Worm (Caenorhabditis elegans) whole organism, young adult: Measurements from ENCODE around the gene ceh-39.

Experiments
- B0035.1 ChIP-seq: sonication (generic microtip); optimal IDR thresholded peaks from 2 replicates; lab custom pipeline; 2016; ENCODE audit warnings: missing genetic modification characterization, mild to moderate bottlenecking, missing compliant biosample characterization, missing genotype, missing genetic modification reagents
- B0261.1 ChIP-seq: sonication (generic microtip); optimal IDR thresholded peaks from 2 replicates; lab custom pipeline; 2016; ENCODE audit warnings: mild to moderate bottlenecking, missing genetic modification characterization, moderate library complexity, missing compliant biosample characterization
- F10E7.11 ChIP-seq: sonication (generic microtip); optimal IDR thresholded peaks from 2 replicates; lab custom pipeline; 2017; ENCODE audit warnings: mild to moderate bottlenecking, missing genetic modification characterization, moderate library complexity, missing compliant biosample characterization
- F22D6.2 ChIP-seq: sonication (generic microtip); optimal IDR thresholded peaks from 2 replicates; lab custom pipeline; 2016; ENCODE audit warnings: mild to moderate bottlenecking, missing genetic modification characterization, missing compliant biosample characterization
- F39B2.1 ChIP-seq: fragments of 200-800 bp; sonication (Bioruptor generic); IDR thresholded peaks from 2 replicates; pipeline ENCODE4 v1.3.6; 2022; ENCODE audit warnings: missing genetic modification reagents, missing genetic modification characterization, missing compliant biosample characterization
- F52B5.7 ChIP-seq: sonication (generic microtip); optimal IDR thresholded peaks from 2 replicates; lab custom pipeline; 2016; ENCODE audit warnings: mild to moderate bottlenecking, missing genetic modification characterization, missing compliant biosample characterization
- F57C9.4 ChIP-seq: sonication (generic microtip); optimal IDR thresholded peaks from 2 replicates; lab custom pipeline; 2017; ENCODE audit warnings: mild to moderate bottlenecking, missing genetic modification characterization, missing compliant biosample characterization
- K12H6.12 ChIP-seq: fragments of 200-800 bp; sonication (Bioruptor generic); optimal IDR thresholded peaks from 2 replicates; lab custom pipeline; 2018; ENCODE audit warnings: mild to moderate bottlenecking, missing genetic modification characterization, missing compliant biosample characterization
- T07F8.4 ChIP-seq: sonication (generic microtip); optimal IDR thresholded peaks from 2 replicates; lab custom pipeline; 2016; ENCODE audit warnings: mild to moderate bottlenecking, missing genetic modification characterization, moderate library complexity, missing compliant biosample characterization
- Y53F4B.3 ChIP-seq: fragments of 200-800 bp; sonication (Bioruptor generic); IDR thresholded peaks from 2 replicates; pipeline ENCODE4 v1.3.6; 2022; ENCODE audit warnings: missing genetic modification reagents, missing genetic modification characterization, missing compliant biosample characterization
- aptf-3 ChIP-seq: fragments of 200-800 bp; sonication (Bioruptor generic); IDR thresholded peaks from 2 replicates; pipeline ENCODE4 v1.3.6; 2022; ENCODE audit warnings: missing genetic modification characterization, missing compliant biosample characterization
- atf-7 ChIP-seq: sonication (generic microtip); optimal IDR thresholded peaks from 2 replicates; lab custom pipeline; 2017; ENCODE audit warnings: mild to moderate bottlenecking, missing genetic modification characterization, missing compliant biosample characterization
- attf-3 ChIP-seq: fragments of 200-800 bp; sonication (Bioruptor generic); conservative IDR thresholded peaks from 2 replicates; pipeline ENCODE4 v1.3.6; 2022; ENCODE audit warnings: missing genetic modification reagents, missing genetic modification characterization, missing compliant biosample characterization
- attf-5 ChIP-seq: fragments of 200-800 bp; sonication (Bioruptor generic); optimal IDR thresholded peaks from 2 replicates; lab custom pipeline; 2018; ENCODE audit warnings: mild to moderate bottlenecking, missing genetic modification characterization, missing compliant biosample characterization
- attf-6 ChIP-seq: fragments of 200-800 bp; sonication (Bioruptor generic); IDR thresholded peaks from 2 replicates; pipeline ENCODE4 v1.3.6; 2022; ENCODE audit warnings: missing genetic modification reagents, missing genetic modification characterization, missing compliant biosample characterization
- ccch-3 ChIP-seq: fragments of 200-800 bp; sonication (Bioruptor generic); optimal IDR thresholded peaks from 2 replicates; lab custom pipeline; 2018; ENCODE audit warnings: mild to moderate bottlenecking, missing genetic modification characterization, missing compliant biosample characterization
- ceh-100 ChIP-seq: fragments of 200-800 bp; sonication (Bioruptor generic); IDR thresholded peaks from 2 replicates; pipeline ENCODE4 v1.3.6; 2022; ENCODE audit warnings: missing genetic modification reagents, missing genetic modification characterization, missing compliant biosample characterization
- ceh-91 ChIP-seq: fragments of 200-800 bp; sonication (Bioruptor generic); IDR thresholded peaks from 2 replicates; pipeline ENCODE4 v1.3.6; 2022; ENCODE audit warnings: missing genetic modification reagents, missing genetic modification characterization, missing compliant biosample characterization
- dpff-1 ChIP-seq: sonication (generic microtip); optimal IDR thresholded peaks from 2 replicates; lab custom pipeline; 2017; ENCODE audit warnings: mild to moderate bottlenecking, missing genetic modification characterization, missing compliant biosample characterization
- efl-1 ChIP-seq: fragments of 150-350 bp; optimal IDR thresholded peaks from 2 replicates; lab custom pipeline; 2014; ENCODE audit warnings: missing biosample characterization, missing genetic modification reagents, missing genetic modification characterization
- egl-18 ChIP-seq: fragments of 200-800 bp; sonication (Bioruptor generic); IDR thresholded peaks from 2 replicates; pipeline ENCODE4 v1.3.6; 2022; ENCODE audit warnings: missing genetic modification reagents, missing genetic modification characterization, missing compliant biosample characterization
- ekl-4 ChIP-seq: fragments of 200-800 bp; sonication (Bioruptor generic); IDR thresholded peaks from 2 replicates; pipeline ENCODE4 v1.3.6; 2022; ENCODE audit warnings: missing genetic modification reagents, missing genetic modification characterization, missing compliant biosample characterization
- him-1 ChIP-seq: sonication (generic microtip); optimal IDR thresholded peaks from 2 replicates; lab custom pipeline; 2016; ENCODE audit warnings: missing genotype, missing genetic modification reagents, missing genetic modification characterization, missing compliant biosample characterization
- hlh-26 ChIP-seq: fragments of 200-800 bp; sonication (Bioruptor generic); conservative IDR thresholded peaks from 2 replicates; pipeline ENCODE4 v1.3.6; 2022; ENCODE audit warnings: missing genetic modification reagents, missing genetic modification characterization, missing compliant biosample characterization
- hmg-1.2 ChIP-seq: fragments of 200-800 bp; sonication (Bioruptor generic); IDR thresholded peaks from 2 replicates; pipeline ENCODE4 v1.3.6; 2022; ENCODE audit warnings: missing genetic modification reagents, missing genetic modification characterization, missing compliant biosample characterization
- hmg-20 ChIP-seq: fragments of 200-800 bp; sonication (Bioruptor generic); IDR thresholded peaks from 2 replicates; pipeline ENCODE4 v1.3.6; 2022; ENCODE audit warnings: missing genetic modification reagents, missing genetic modification characterization, missing compliant biosample characterization
- hrde-1 ChIP-seq: sonication (generic microtip); optimal IDR thresholded peaks from 2 replicates; lab custom pipeline; 2016; ENCODE audit warnings: missing genetic modification characterization, mild to moderate bottlenecking, missing compliant biosample characterization, moderate library complexity, missing genotype, missing genetic modification reagents, borderline replicate concordance
- let-607 ChIP-seq, 2 experiments: fragments of 200-800 bp in 1 of 2; sonication (Bioruptor generic) in 1 of 2; sonication (generic microtip) in 1 of 2; optimal IDR thresholded peaks; 2 replicates each; lab custom pipeline; 2016 to 2018; ENCODE audit warnings: mild to moderate bottlenecking in 2 of 2, missing compliant biosample characterization in 2 of 2, missing genetic modification characterization in 2 of 2, moderate library complexity in 2 of 2, missing genotype in 1 of 2
- lin-40 ChIP-seq: sonication (generic microtip); optimal IDR thresholded peaks from 2 replicates; lab custom pipeline; 2016; ENCODE audit warnings: missing genetic modification characterization, mild to moderate bottlenecking, missing compliant biosample characterization, missing genotype, missing genetic modification reagents
- lin-54 ChIP-seq: fragments of 200-800 bp; sonication (Bioruptor generic); optimal IDR thresholded peaks from 2 replicates; lab custom pipeline; 2018; ENCODE audit warnings: mild to moderate bottlenecking, missing genetic modification characterization, missing compliant biosample characterization
- madf-10 ChIP-seq: sonication (generic microtip); optimal IDR thresholded peaks from 2 replicates; lab custom pipeline; 2016; ENCODE audit warnings: mild to moderate bottlenecking, missing genetic modification characterization, missing compliant biosample characterization
- madf-6 ChIP-seq: fragments of 200-800 bp; sonication (Bioruptor generic); IDR thresholded peaks from 2 replicates; pipeline ENCODE4 v1.3.6; 2022; ENCODE audit warnings: missing genetic modification reagents, missing genetic modification characterization, missing compliant biosample characterization
- madf-8 ChIP-seq: fragments of 200-800 bp; sonication (Bioruptor generic); conservative IDR thresholded peaks from 2 replicates; pipeline ENCODE4 v1.3.6; 2022; ENCODE audit warnings: missing genetic modification reagents, missing genetic modification characterization, missing compliant biosample characterization
- mes-4 ChIP-seq: sonication (generic microtip); optimal IDR thresholded peaks from 2 replicates; lab custom pipeline; 2016; ENCODE audit warnings: missing genotype, missing genetic modification characterization, missing compliant biosample characterization
- nfya-1 ChIP-seq: sonication (generic microtip); optimal IDR thresholded peaks from 2 replicates; lab custom pipeline; 2017; ENCODE audit warnings: antibody characterized with exemption, missing compliant biosample characterization, missing genetic modification characterization, borderline replicate concordance; ENCODE audit not compliant: insufficient read depth
- pbrm-1 ChIP-seq: fragments of 200-800 bp; sonication (Bioruptor generic); IDR thresholded peaks from 2 replicates; pipeline ENCODE4 v1.3.6; 2022; ENCODE audit warnings: missing genetic modification reagents, missing genetic modification characterization, missing compliant biosample characterization
- rec-8 ChIP-seq, 2 experiments: sonication (generic microtip); optimal IDR thresholded peaks; 2 replicates each; lab custom pipeline; 2016; ENCODE audit warnings: mild to moderate bottlenecking in 2 of 2, missing genetic modification characterization in 2 of 2, missing genetic modification reagents in 2 of 2, missing genotype in 2 of 2, missing biosample characterization in 1 of 2, missing compliant biosample characterization in 1 of 2, moderate library complexity in 1 of 2
- repo-1 ChIP-seq: sonication (generic microtip); optimal IDR thresholded peaks from 2 replicates; lab custom pipeline; 2017; ENCODE audit warnings: mild to moderate bottlenecking, missing genetic modification characterization, missing compliant biosample characterization
- rpc-1 ChIP-seq, 2 experiments: fragments of 150-350 bp in 1 of 2; sonication (generic microtip) in 1 of 2; optimal IDR thresholded peaks; 2 replicates each; lab custom pipeline; 2014 to 2018; ENCODE audit warnings: missing biosample characterization in 1 of 2, missing genetic modification characterization in 1 of 2, missing genetic modification reagents in 1 of 2, missing genotype in 1 of 2
- sea-2 ChIP-seq: fragments of 200-800 bp; sonication (Bioruptor generic); IDR thresholded peaks from 2 replicates; pipeline ENCODE4 v1.3.6; 2022; ENCODE audit warnings: missing genetic modification characterization, missing compliant biosample characterization
- snpc-1.1 ChIP-seq: sonication (generic microtip); optimal IDR thresholded peaks from 2 replicates; lab custom pipeline; 2017; ENCODE audit warnings: missing genetic modification characterization, mild to moderate bottlenecking, missing compliant biosample characterization, antibody characterized with exemption, moderate library complexity, missing genotype, missing genetic modification reagents; ENCODE audit not compliant: insufficient read depth
- snpc-1.3 ChIP-seq: sonication (generic microtip); optimal IDR thresholded peaks from 2 replicates; lab custom pipeline; 2017; ENCODE audit warnings: missing genetic modification characterization, mild to moderate bottlenecking, missing compliant biosample characterization, antibody characterized with exemption, moderate library complexity, missing genotype, missing genetic modification reagents; ENCODE audit not compliant: insufficient read depth
- somi-1 ChIP-seq: fragments of 200-800 bp; sonication (Bioruptor generic); optimal IDR thresholded peaks from 2 replicates; lab custom pipeline; 2018; ENCODE audit warnings: mild to moderate bottlenecking, missing genetic modification characterization, missing compliant biosample characterization
- unc-62 ChIP-seq: fragments of 150-350 bp; optimal IDR thresholded peaks from 2 replicates; lab custom pipeline; 2014; ENCODE audit warnings: missing biosample characterization, missing genetic modification reagents, missing genetic modification characterization
- zfh-2 ChIP-seq: fragments of 200-800 bp; sonication (Bioruptor generic); conservative IDR thresholded peaks from 2 replicates; pipeline ENCODE4 v1.3.6; 2022; ENCODE audit warnings: missing genetic modification reagents, missing genetic modification characterization, missing compliant biosample characterization
- ztf-22 ChIP-seq: fragments of 200-800 bp; sonication (Bioruptor generic); optimal IDR thresholded peaks from 2 replicates; lab custom pipeline; 2018; ENCODE audit warnings: mild to moderate bottlenecking, missing genetic modification characterization, moderate library complexity, missing compliant biosample characterization
- ztf-6 ChIP-seq: fragments of 200-800 bp; sonication (Bioruptor generic); IDR thresholded peaks from 2 replicates; pipeline ENCODE4 v1.3.6; 2022; ENCODE audit warnings: missing genetic modification reagents, missing genetic modification characterization, missing compliant biosample characterization

Gene ceh-39

ce11 chrX:1837703-1838102 is 18.3 kb downstream of the ceh-39 start (continued):
- TF ChIP-seq ztf-6 (no peak), efl-1 (no peak), repo-1 (peak; percentile 35), ceh-100 (GFP tag; lab: Robert Waterston, UW) (no peak; the same call in 1 of the 2 replicates), zfh-2 (GFP tag; lab: Robert Waterston, UW) (peak; percentile 87), dpff-1 (tag; lab: Kevin White, UChicago) (no peak), F22D6.2 (peak; percentile 23), let-607 (tag; optimal IDR thresholded peaks at IDR 0.05; lab: Kevin White, UChicago) (peak; percentile 37 to 53), attf-5 (peak; percentile 71), ccch-3 (GFP tag; lab: Kevin White, UChicago) (no peak), F52B5.7 (tag; lab: Kevin White, UChicago) (peak; percentile 71), him-1 (tag; lab: Kevin White, UChicago) (peak; percentile 93), T07F8.4 (tag; lab: Kevin White, UChicago) (peak; percentile 56), madf-6 (GFP tag; lab: Robert Waterston, UW) (peak; percentile 46; the same call in 1 of the 2 replicates), K12H6.12 (peak; percentile 5), ceh-91 (GFP tag; lab: Robert Waterston, UW) (no peak), hlh-26 (GFP tag; lab: Robert Waterston, UW) (no peak), F10E7.11 (tag; lab: Kevin White, UChicago) (no peak), B0035.1 (tag; lab: Kevin White, UChicago) (peak; percentile 56), mes-4 (tag; lab: Kevin White, UChicago) (peak; percentile 43), madf-10 (tag; lab: Kevin White, UChicago) (peak; percentile 69), F39B2.1 (GFP tag; lab: Robert Waterston, UW) (no peak), atf-7 (tag; lab: Kevin White, UChicago) (peak; percentile 55), snpc-1.3 (tag; lab: Kevin White, UChicago) (peak; percentile 89), snpc-1.1 (peak; percentile 62), ekl-4 (0 out of 2 replicates have a peak, but pooled peaks have one; percentile 32), madf-8 (GFP tag; lab: Robert Waterston, UW) (no peak), ztf-22 (GFP tag; lab: Kevin White, UChicago) (no peak), attf-6 (GFP tag; lab: Robert Waterston, UW) (no peak), lin-54 (GFP tag; lab: Kevin White, UChicago) (peak; percentile 53), nfya-1 (tag; lab: Kevin White, UChicago) (no peak), lin-40 (tag; lab: Kevin White, UChicago) (no peak), rec-8 (tag; optimal IDR thresholded peaks at IDR 0.05; lab: Kevin White, UChicago) (peak; percentile 50 to 88), hrde-1 (tag; lab: Kevin White, UChicago) (peak; percentile 40), egl-18 (GFP tag; lab: Robert Waterston, UW) (no peak), hmg-1.2 (GFP tag; lab: Robert Waterston, UW) (peak; percentile 78), hmg-20 (0 out of 2 replicates have a peak, but pooled peaks have one; percentile 14), F57C9.4 (tag; lab: Kevin White, UChicago) (no peak), somi-1 (GFP tag; lab: Kevin White, UChicago) (peak; percentile 50), attf-3 (no peak), sea-2 (GFP tag; lab: Robert Waterston, UW) (no peak), B0261.1 (tag; lab: Kevin White, UChicago) (peak; percentile 96), Y53F4B.3 (GFP tag; lab: Robert Waterston, UW) (no peak), rpc-1 (optimal IDR thresholded peaks at IDR 0.05; lab: Kevin White, UChicago) (peak; percentile 91), rpc-1 (tag; optimal IDR thresholded peaks at IDR 0.05; lab: Kevin White, UChicago) (peak; percentile 98), pbrm-1 (GFP tag; lab: Robert Waterston, UW) (peak; percentile 64; the same call in 1 of the 2 replicates), unc-62 (GFP tag; lab: Kevin White, UChicago) (no peak), aptf-3 (GFP tag; lab: Robert Waterston, UW) (no peak)
